Fruit fly (Drosophila melanogaster): ENCODE results near the gene CG1909.
A peak's percentile ranks its signal among the peaks of the same experiment; 100 is the strongest.

The CG1909 gene

dm6 chr4:582836-583235, at the start of gene CG1909:
TSS of gene CG1909 (plus strand) at chr4:583108.
- TF ChIP-seq CG8478 (optimal IDR thresholded peaks at IDR 0.05) (no peak), CTCF (optimal IDR thresholded peaks at IDR 0.05) (no peak)

dm6 chr4:554758-555157, 28.1 kb upstream of the CG1909 start:
- TF ChIP-seq CG8478 (optimal IDR thresholded peaks at IDR 0.05): no peak
- TF ChIP-seq CTCF (optimal IDR thresholded peaks at IDR 0.05): no peak

- TF ChIP-seq CTCF (optimal IDR thresholded peaks at IDR 0.05) (no peak), CG8478 (optimal IDR thresholded peaks at IDR 0.05) (no peak)
These were observed 25.6 kb upstream of the CG1909 start, which contains the start of gene Tdg for dm6 chr4:557095-557878. TSS of gene Tdg (minus strand) at chr4:557854.

- no peak for TF ChIP-seq CG8478 (optimal IDR thresholded peaks at IDR 0.05)
- TF ChIP-seq CTCF (optimal IDR thresholded peaks at IDR 0.05): peak in 1 of 2 experiments; percentile 1
These were observed 25.1 kb upstream of the CG1909 start, which contains the start of gene Pur-alpha for dm6 chr4:557879-558202. TSS of gene Pur-alpha (plus strand) at chr4:558016.

dm6 chr4:558456-558855, 24.5 kb upstream of the CG1909 start:
- TF ChIP-seq CTCF (optimal IDR thresholded peaks at IDR 0.05) (no peak), CG8478 (optimal IDR thresholded peaks at IDR 0.05) (no peak)

- no peak for TF ChIP-seq CTCF (optimal IDR thresholded peaks at IDR 0.05)
These were observed 15.6 kb upstream of the CG1909 start for dm6 chr4:567285-567684.

dm6 chr4:570404-571302, 12.3 kb upstream of the CG1909 start:
- no peak for TF ChIP-seq CG8478 (optimal IDR thresholded peaks at IDR 0.05)
- TF ChIP-seq CTCF (optimal IDR thresholded peaks at IDR 0.05): no peak

- TF ChIP-seq CG8478 (optimal IDR thresholded peaks at IDR 0.05) (no peak), CTCF (optimal IDR thresholded peaks at IDR 0.05) (no peak)
These were observed 11.2 kb upstream of the CG1909 start, which contains the start of the genes ND-49 and Ephrin for dm6 chr4:571504-572268. TSS of gene ND-49 (minus strand) at chr4:571554. TSS of gene Ephrin (plus strand) at chr4:571755.

- no peak for TF ChIP-seq CG8478 (optimal IDR thresholded peaks at IDR 0.05)
These were observed 6.5 kb upstream of the CG1909 start for dm6 chr4:576439-576838.

- TF ChIP-seq CTCF (optimal IDR thresholded peaks at IDR 0.05) (no peak), CG8478 (optimal IDR thresholded peaks at IDR 0.05) (no peak)
These were observed 5.6 kb downstream of the CG1909 start for dm6 chr4:588514-588913.

dm6 chr4:607498-607897, 24.6 kb downstream of the CG1909 start, which contains the start of gene onecut:
TSS of gene onecut (minus strand) at chr4:607649.
- TF ChIP-seq CTCF (optimal IDR thresholded peaks at IDR 0.05) (no peak), CG8478 (optimal IDR thresholded peaks at IDR 0.05) (no peak)

- TF ChIP-seq CG8478 (optimal IDR thresholded peaks at IDR 0.05) (no peak), CTCF (optimal IDR thresholded peaks at IDR 0.05) (no peak)
These were observed 27.8 kb downstream of the CG1909 start, which contains the start of gene Eph for dm6 chr4:610398-611319. TSS of gene Eph (plus strand) at chr4:610684.

- no peak for TF ChIP-seq CG8478 (optimal IDR thresholded peaks at IDR 0.05)
- TF ChIP-seq CTCF (optimal IDR thresholded peaks at IDR 0.05): no peak
These were observed 43.2 kb downstream of the CG1909 start, which contains the start of gene mav for dm6 chr4:625898-626644. TSS of gene mav (minus strand) at chr4:626031.

Data from S2 (cell line).